Worm (Caenorhabditis elegans): ENCODE measurements around the gene dyf-4.

Gene dyf-4

ce11 chrV:12517148-12517547, 8.4 kb downstream of the dyf-4 start, which contains the start of gene cal-1:
Gene cal-1, minus strand, starts transcription at chrV:12517248.
- TF ChIP-seq nhr-237 (tag; optimal IDR thresholded peaks at IDR 0.05), result no peak

ce11 chrV:12513900-12514299, 11.6 kb downstream of the dyf-4 start:
- no peak for TF ChIP-seq nhr-28 (tag; optimal IDR thresholded peaks at IDR 0.05)
- TF ChIP-seq pax-3 (tag; optimal IDR thresholded peaks at IDR 0.05), result no peak
- TF ChIP-seq egl-13 (tag; optimal IDR thresholded peaks at IDR 0.05), result no peak
- TF ChIP-seq mdl-1 (tag; optimal IDR thresholded peaks at IDR 0.05), result no peak
- TF ChIP-seq dsc-1 (tag; optimal IDR thresholded peaks at IDR 0.05), result no peak
- no peak for TF ChIP-seq nhr-47 (tag; optimal IDR thresholded peaks at IDR 0.05)
- TF ChIP-seq lsy-2 (tag; optimal IDR thresholded peaks at IDR 0.05), result no peak
- peak; percentile 1 for TF ChIP-seq nhr-20 (tag; optimal IDR thresholded peaks at IDR 0.05)
- peak in 1 of 2 experiments; percentile 7 for TF ChIP-seq lin-35 (GFP tag; optimal IDR thresholded peaks at IDR 0.05)
- TF ChIP-seq vab-15 (tag; optimal IDR thresholded peaks at IDR 0.05), result no peak
- peak; percentile 25 for TF ChIP-seq hpl-2 (GFP tag; optimal IDR thresholded peaks at IDR 0.05)
- peak; percentile 45 for TF ChIP-seq elt-2 (tag; optimal IDR thresholded peaks at IDR 0.05)
- TF ChIP-seq unc-130 (tag; optimal IDR thresholded peaks at IDR 0.05), result no peak
- no peak for TF ChIP-seq mef-2 (tag; optimal IDR thresholded peaks at IDR 0.05)
- peak; percentile 10 for TF ChIP-seq nhr-71 (tag; optimal IDR thresholded peaks at IDR 0.05)
- TF ChIP-seq lin-13 (GFP tag; optimal IDR thresholded peaks at IDR 0.05), result no peak
- TF ChIP-seq skn-1 (tag; optimal IDR thresholded peaks at IDR 0.05), result peak; percentile 12
- no peak for TF ChIP-seq nhr-84 (tag; optimal IDR thresholded peaks at IDR 0.05)

ce11 chrV:12512773-12513172, 12.8 kb downstream of the dyf-4 start, which contains the start of the genes T28H10.2 and lgmn-1:
Gene T28H10.2, minus strand, starts transcription at chrV:12512949.
Gene lgmn-1, plus strand, starts transcription at chrV:12513056.
- peak in 1 of 2 experiments; percentile 6 for TF ChIP-seq lsy-2 (tag; optimal IDR thresholded peaks at IDR 0.05)
- peak; percentile 83 for TF ChIP-seq elt-2 (tag; optimal IDR thresholded peaks at IDR 0.05)
- TF ChIP-seq nhr-20 (tag; optimal IDR thresholded peaks at IDR 0.05), result peak; percentile 34
- peak in 1 of 2 experiments; percentile 70 for TF ChIP-seq lin-35 (GFP tag; optimal IDR thresholded peaks at IDR 0.05)
- peak; percentile 44 for TF ChIP-seq nhr-71 (tag; optimal IDR thresholded peaks at IDR 0.05)
- peak in 2 of 6 experiments; percentile 6 to 32 for TF ChIP-seq elt-3 (tag; optimal IDR thresholded peaks at IDR 0.05)
- TF ChIP-seq blmp-1 (tag; optimal IDR thresholded peaks at IDR 0.05), result peak; percentile 10
- TF ChIP-seq lin-14 (GFP tag; optimal IDR thresholded peaks at IDR 0.05), result peak; percentile 44
- no peak for TF ChIP-seq egl-13 (tag; optimal IDR thresholded peaks at IDR 0.05)
- no peak for TF ChIP-seq fkh-4 (tag; optimal IDR thresholded peaks at IDR 0.05; ENCODE audit: borderline replicate concordance)
- no peak for TF ChIP-seq ama-1 (optimal IDR thresholded peaks at IDR 0.05)
- no peak for TF ChIP-seq tbx-2 (tag; optimal IDR thresholded peaks at IDR 0.05)
- peak; percentile 29 for TF ChIP-seq nhr-90 (tag; optimal IDR thresholded peaks at IDR 0.05; ENCODE audit: poor library complexity)

- TF ChIP-seq ceh-63 (GFP tag; optimal IDR thresholded peaks at IDR 0.05) (no peak), pag-3 (tag; optimal IDR thresholded peaks at IDR 0.05; ENCODE audit: borderline replicate concordance, insufficient read depth) (peak; percentile 61), nhr-20 (tag; optimal IDR thresholded peaks at IDR 0.05) (peak; percentile 23), vab-15 (tag; optimal IDR thresholded peaks at IDR 0.05) (peak; percentile 53), lsy-2 (tag; optimal IDR thresholded peaks at IDR 0.05) (peak in 1 of 2 experiments; percentile 26), nhr-71 (tag; optimal IDR thresholded peaks at IDR 0.05) (peak; percentile 17), zag-1 (tag; optimal IDR thresholded peaks at IDR 0.05) (no peak), snu-23 (GFP tag; optimal IDR thresholded peaks at IDR 0.05) (peak; percentile 14), nhr-90 (tag; optimal IDR thresholded peaks at IDR 0.05; ENCODE audit: poor library complexity) (no peak), ceh-82 (tag; optimal IDR thresholded peaks at IDR 0.05) (no peak), blmp-1 (tag; optimal IDR thresholded peaks at IDR 0.05) (peak; percentile 1), elt-3 (tag; optimal IDR thresholded peaks at IDR 0.05) (peak in 4 of 6 experiments; percentile 10 to 68 (median 44)), lin-14 (GFP tag; optimal IDR thresholded peaks at IDR 0.05) (peak; percentile 56), lin-13 (GFP tag; optimal IDR thresholded peaks at IDR 0.05) (no peak), nhr-85 (tag) (peak; percentile 80), tbx-2 (tag; optimal IDR thresholded peaks at IDR 0.05) (peak; percentile 33)
Observed at ce11 chrV:12511946-12512345, 13.6 kb downstream of the dyf-4 start.
